Worm (Caenorhabditis elegans) whole organism, late embryonic: ENCODE measurements around the gene scl-1.

ENCODE experiments used
- C08G9.2 ChIP-seq: sonication (generic microtip); optimal IDR thresholded peaks from 2 replicates; lab custom pipeline; 2016; ENCODE audit warnings: mild to moderate bottlenecking, missing genetic modification characterization, moderate library complexity, missing compliant biosample characterization
- C38D4.7 ChIP-seq: fragments of 200-800 bp; sonication (Bioruptor generic); optimal IDR thresholded peaks from 2 replicates; lab custom pipeline; 2018; ENCODE audit warnings: mild to moderate bottlenecking, missing genetic modification characterization, moderate library complexity, missing compliant biosample characterization
- K02D7.2 ChIP-seq: sonication (generic microtip); optimal IDR thresholded peaks from 2 replicates; lab custom pipeline; 2017; ENCODE audit warnings: mild to moderate bottlenecking, missing genetic modification characterization, missing compliant biosample characterization
- T23F11.4 ChIP-seq: fragments of 200-800 bp; sonication (Bioruptor generic); optimal IDR thresholded peaks from 2 replicates; lab custom pipeline; 2018; ENCODE audit warnings: mild to moderate bottlenecking, missing genetic modification characterization, missing compliant biosample characterization
- Y22D7AL.16 ChIP-seq: sonication (generic microtip); optimal IDR thresholded peaks from 2 replicates; lab custom pipeline; 2016; ENCODE audit warnings: missing genetic modification characterization, missing compliant biosample characterization
- ama-1 ChIP-seq: fragments of 150-350 bp; optimal IDR thresholded peaks from 2 replicates; lab custom pipeline; 2014
- ceh-14 ChIP-seq: sonication (generic microtip); optimal IDR thresholded peaks from 2 replicates; lab custom pipeline; 2016; ENCODE audit warnings: missing genotype, missing genetic modification characterization, missing compliant biosample characterization
- ceh-18 ChIP-seq: sonication (generic microtip); optimal IDR thresholded peaks from 2 replicates; lab custom pipeline; 2016; ENCODE audit warnings: missing genetic modification characterization, missing compliant biosample characterization
- ceh-31 ChIP-seq: sonication (generic microtip); optimal IDR thresholded peaks from 2 replicates; lab custom pipeline; 2016; ENCODE audit warnings: missing genetic modification characterization, missing compliant biosample characterization
- ceh-34 ChIP-seq: sonication (generic microtip); optimal IDR thresholded peaks from 2 replicates; lab custom pipeline; 2016; ENCODE audit warnings: mild to moderate bottlenecking, missing genetic modification characterization, missing compliant biosample characterization
- ceh-45 ChIP-seq: fragments of 200-800 bp; sonication (Bioruptor generic); IDR thresholded peaks from 2 replicates; pipeline ENCODE4 v1.3.6; 2022; ENCODE audit warnings: missing genetic modification reagents, missing genetic modification characterization, missing compliant biosample characterization
- ceh-6 ChIP-seq: fragments of 200-800 bp; sonication (Bioruptor generic); optimal IDR thresholded peaks from 2 replicates; lab custom pipeline; 2018; ENCODE audit warnings: mild to moderate bottlenecking, missing genetic modification characterization, missing compliant biosample characterization
- dmd-4 ChIP-seq: sonication (generic microtip); optimal IDR thresholded peaks from 2 replicates; lab custom pipeline; 2016; ENCODE audit warnings: borderline replicate concordance, missing genetic modification characterization, missing compliant biosample characterization
- elt-4 ChIP-seq: sonication (generic microtip); optimal IDR thresholded peaks from 2 replicates; lab custom pipeline; 2016; ENCODE audit warnings: missing genetic modification characterization, missing compliant biosample characterization
- ets-4 ChIP-seq: sonication (generic microtip); optimal IDR thresholded peaks from 2 replicates; lab custom pipeline; 2016; ENCODE audit warnings: missing genetic modification characterization, missing compliant biosample characterization
- fax-1 ChIP-seq: sonication (generic microtip); optimal IDR thresholded peaks from 2 replicates; lab custom pipeline; 2016; ENCODE audit warnings: missing genotype, missing genetic modification characterization, missing compliant biosample characterization
- fkh-10 ChIP-seq: fragments of 150-350 bp; optimal IDR thresholded peaks from 2 replicates; lab custom pipeline; 2014; ENCODE audit warnings: missing biosample characterization, missing genetic modification reagents, missing genetic modification characterization
- gmeb-2 ChIP-seq: sonication (generic microtip); optimal IDR thresholded peaks from 2 replicates; lab custom pipeline; 2016; ENCODE audit warnings: missing genetic modification characterization, inconsistent platforms, missing compliant biosample characterization
- hlh-15 ChIP-seq: sonication (generic microtip); optimal IDR thresholded peaks from 2 replicates; lab custom pipeline; 2016; ENCODE audit warnings: missing genetic modification characterization, missing compliant biosample characterization
- madf-2 ChIP-seq: sonication (generic microtip); optimal IDR thresholded peaks from 2 replicates; lab custom pipeline; 2017; ENCODE audit warnings: missing genetic modification characterization, missing compliant biosample characterization
- nfya-1 ChIP-seq: sonication (generic microtip); optimal IDR thresholded peaks from 2 replicates; lab custom pipeline; 2017; ENCODE audit warnings: missing genetic modification characterization, mild to moderate bottlenecking, missing compliant biosample characterization, antibody characterized with exemption, moderate library complexity
- nhr-232 ChIP-seq: sonication (generic microtip); optimal IDR thresholded peaks from 2 replicates; lab custom pipeline; 2016; ENCODE audit warnings: missing genetic modification characterization, missing compliant biosample characterization
- npax-4 ChIP-seq: sonication (generic microtip); optimal IDR thresholded peaks from 2 replicates; lab custom pipeline; 2016; ENCODE audit warnings: missing genetic modification characterization, missing compliant biosample characterization
- pat-9 ChIP-seq: fragments of 200-800 bp; sonication (Bioruptor generic); optimal IDR thresholded peaks from 2 replicates; lab custom pipeline; 2018; ENCODE audit warnings: mild to moderate bottlenecking, missing genetic modification characterization, moderate library complexity, missing compliant biosample characterization
- pqm-1 ChIP-seq: sonication (generic microtip); optimal IDR thresholded peaks from 2 replicates; lab custom pipeline; 2016; ENCODE audit warnings: missing genetic modification characterization, missing compliant biosample characterization
- ref-2 ChIP-seq: sonication (generic microtip); optimal IDR thresholded peaks from 2 replicates; lab custom pipeline; 2016; ENCODE audit warnings: missing genetic modification characterization, missing compliant biosample characterization
- rnt-1 ChIP-seq: sonication (generic microtip); optimal IDR thresholded peaks from 2 replicates; lab custom pipeline; 2016; ENCODE audit warnings: missing genetic modification characterization, missing compliant biosample characterization
- sox-2 ChIP-seq: fragments of 200-800 bp; sonication (Bioruptor generic); IDR thresholded peaks from 2 replicates; pipeline ENCODE4 v1.3.6; 2022; ENCODE audit warnings: missing genetic modification reagents, missing genetic modification characterization, missing compliant biosample characterization
- syd-9 ChIP-seq: sonication (generic microtip); optimal IDR thresholded peaks from 2 replicates; lab custom pipeline; 2016; ENCODE audit warnings: mild to moderate bottlenecking, missing genetic modification characterization, moderate library complexity, missing compliant biosample characterization
- tbx-2 ChIP-seq: sonication (generic microtip); optimal IDR thresholded peaks from 2 replicates; lab custom pipeline; 2016; ENCODE audit warnings: missing genetic modification characterization, missing compliant biosample characterization
- tbx-7 ChIP-seq: sonication (generic microtip); optimal IDR thresholded peaks from 2 replicates; lab custom pipeline; 2016; ENCODE audit warnings: missing genotype, missing genetic modification characterization, missing compliant biosample characterization
- ttx-3 ChIP-seq: sonication (generic microtip); optimal IDR thresholded peaks from 2 replicates; lab custom pipeline; 2016; ENCODE audit warnings: missing genetic modification reagents, missing genetic modification characterization, missing compliant biosample characterization
- unc-3 ChIP-seq, 2 experiments: fragments of 200-800 bp in 1 of 2; sonication (Bioruptor generic) in 1 of 2; sonication (generic microtip) in 1 of 2; conservative IDR thresholded peaks in 1 of 2; optimal IDR thresholded peaks in 1 of 2; 2 replicates each; pipeline versions ENCODE4 v1.3.6 to Lab custom; 2016 to 2022; ENCODE audit warnings: missing compliant biosample characterization in 2 of 2, missing genetic modification characterization in 2 of 2, missing genetic modification reagents in 1 of 2
- unc-42 ChIP-seq: sonication (generic microtip); optimal IDR thresholded peaks from 2 replicates; lab custom pipeline; 2016; ENCODE audit warnings: missing genotype, missing genetic modification characterization, missing compliant biosample characterization
- unc-55 ChIP-seq: sonication (generic microtip); optimal IDR thresholded peaks from 2 replicates; lab custom pipeline; 2017; ENCODE audit warnings: missing biosample characterization, missing genetic modification reagents, missing genetic modification characterization
- unc-86 ChIP-seq: sonication (generic microtip); optimal IDR thresholded peaks from 2 replicates; lab custom pipeline; 2016; ENCODE audit warnings: missing genetic modification characterization, missing compliant biosample characterization

The scl-1 gene

ce11 chrIV:13025853-13026343, 30.2 kb upstream of the scl-1 start (continued):
- TF ChIP-seq ceh-45 (GFP tag; lab: Robert Waterston, UW), result no peak
- no peak for TF ChIP-seq ceh-14 (tag; lab: Kevin White, UChicago)
- no peak for TF ChIP-seq madf-2 (tag; lab: Kevin White, UChicago)
- TF ChIP-seq ceh-31 (tag; lab: Kevin White, UChicago), result peak; percentile 36
- no peak for TF ChIP-seq tbx-7 (tag; lab: Kevin White, UChicago)
- TF ChIP-seq ttx-3 (tag; lab: Kevin White, UChicago), result no peak
- TF ChIP-seq hlh-15, result no peak

ce11 chrIV:13026762-13027161, 29.4 kb upstream of the scl-1 start:
- TF ChIP-seq ceh-14 (tag; lab: Kevin White, UChicago) (no peak), ceh-6 (no peak), fkh-10 (GFP tag; lab: Kevin White, UChicago) (no peak)
- TF ChIP-seq, all 69 proteins: peak for 0

ce11 chrIV:13027801-13028641, 28.1 kb upstream of the scl-1 start:
- TF ChIP-seq unc-86 (tag; lab: Kevin White, UChicago), result peak; percentile 8
- TF ChIP-seq ceh-6, result no peak
- TF ChIP-seq ceh-14 (tag; lab: Kevin White, UChicago), result peak; percentile 68
- peak; percentile 71 for TF ChIP-seq unc-42 (tag; lab: Kevin White, UChicago)
- peak; percentile 12 for TF ChIP-seq ceh-31 (tag; lab: Kevin White, UChicago)
- no peak for TF ChIP-seq pat-9
- peak; percentile 5 for TF ChIP-seq fax-1
- no peak for TF ChIP-seq nhr-232 (tag; lab: Kevin White, UChicago)
- TF ChIP-seq ref-2 (tag; lab: Kevin White, UChicago), result peak; percentile 44
- TF ChIP-seq, all 69 proteins: peak for 6

- TF ChIP-seq ceh-34 (tag; lab: Kevin White, UChicago), result peak; percentile 79
- TF ChIP-seq elt-4 (tag; lab: Kevin White, UChicago), result no peak
These were observed 27.1 kb upstream of the scl-1 start for ce11 chrIV:13028746-13029673.

- TF ChIP-seq gmeb-2 (tag; lab: Kevin White, UChicago) (no peak), rnt-1 (peak; percentile 45), ama-1 (lab: Kevin White, UChicago) (no peak), elt-4 (tag; lab: Kevin White, UChicago) (no peak), ceh-14 (tag; lab: Kevin White, UChicago) (no peak), tbx-2 (tag; lab: Kevin White, UChicago) (peak; percentile 35), ref-2 (tag; lab: Kevin White, UChicago) (peak; percentile 59), hlh-15 (no peak), K02D7.2 (tag; lab: Kevin White, UChicago) (no peak), npax-4 (no peak), dmd-4 (no peak), C08G9.2 (tag; lab: Kevin White, UChicago) (peak; percentile 33), Y22D7AL.16 (tag; lab: Kevin White, UChicago) (no peak), nfya-1 (tag; lab: Kevin White, UChicago) (peak; percentile 47), T23F11.4 (no peak), ceh-18 (tag; lab: Kevin White, UChicago) (no peak), ceh-34 (tag; lab: Kevin White, UChicago) (peak; percentile 41), C38D4.7 (GFP tag; lab: Kevin White, UChicago) (no peak), pqm-1 (no peak), unc-3 (GFP tag; conservative IDR thresholded peaks at IDR 0.05; lab: Robert Waterston, UW) (no peak), unc-3 (tag; optimal IDR thresholded peaks at IDR 0.05; lab: Kevin White, UChicago) (no peak), madf-2 (tag; lab: Kevin White, UChicago) (peak; percentile 41), ceh-45 (GFP tag; lab: Robert Waterston, UW) (no peak), ets-4 (tag; lab: Kevin White, UChicago) (no peak), sox-2 (GFP tag; lab: Robert Waterston, UW) (peak; percentile 80), syd-9 (tag; lab: Kevin White, UChicago) (no peak), unc-55 (peak; percentile 11), unc-42 (tag; lab: Kevin White, UChicago) (peak; percentile 4)
These were observed 26.3 kb upstream of the scl-1 start for ce11 chrIV:13029674-13030466.
